Fruit fly (Drosophila melanogaster) whole organism, embryonic: ENCODE results near the gene ZnT77C.

Source experiments
- ATbp ChIP-seq: fragments of 200-800 bp; sonication (Bioruptor generic); optimal IDR thresholded peaks from 2 replicates; lab custom pipeline; 2017; ENCODE audit warnings: missing biosample characterization, mild to moderate bottlenecking, missing genetic modification characterization, missing genetic modification reagents
- Adf1 ChIP-seq: fragments of 200-800 bp; sonication (Bioruptor generic); IDR thresholded peaks from 2 replicates; pipeline ENCODE4 v1.3.6; 2022; ENCODE audit warnings: missing biosample characterization, missing genetic modification characterization
- Antp ChIP-seq: fragments of 200-800 bp; sonication (Bioruptor generic); optimal IDR thresholded peaks from 3 replicates; lab custom pipeline; 2016; ENCODE audit warnings: missing biosample characterization, missing genetic modification characterization
- Atf3 ChIP-seq: fragments of 200-800 bp; sonication (Bioruptor generic); optimal IDR thresholded peaks from 3 replicates; lab custom pipeline; 2016; ENCODE audit warnings: missing biosample characterization, missing genetic modification characterization
- Awh ChIP-seq: fragments of 200-800 bp; sonication (Bioruptor generic); IDR thresholded peaks from 2 replicates; pipeline ENCODE4, ENCODE4 v1.3.6; 2022; ENCODE audit warnings: missing biosample characterization, missing genetic modification characterization
- B-H2 ChIP-seq: fragments of 200-800 bp; sonication (Bioruptor generic); optimal IDR thresholded peaks from 2 replicates; lab custom pipeline; 2018; ENCODE audit warnings: missing biosample characterization, mild to moderate bottlenecking, missing genetic modification characterization
- Blimp-1 ChIP-seq: fragments of 200-800 bp; sonication (Bioruptor generic); optimal IDR thresholded peaks from 3 replicates; lab custom pipeline; 2018; ENCODE audit warnings: missing biosample characterization, missing genetic modification characterization, mild to moderate bottlenecking, moderate library complexity, missing genetic modification reagents
- Bteb2 ChIP-seq: fragments of 200-800 bp; sonication (Bioruptor generic); optimal IDR thresholded peaks from 2 replicates; lab custom pipeline; 2016; ENCODE audit warnings: missing biosample characterization, missing genetic modification characterization
- CG11093 ChIP-seq: fragments of 200-800 bp; sonication (Bioruptor generic); IDR thresholded peaks from 3 replicates; pipeline ENCODE4 v1.3.6; 2022; ENCODE audit warnings: missing biosample characterization, missing genetic modification characterization
- CG11696 ChIP-seq: fragments of 200-800 bp; sonication (Bioruptor generic); IDR thresholded peaks from 2 replicates; pipeline ENCODE4 v1.3.6; 2022; ENCODE audit warnings: missing biosample characterization, missing genetic modification characterization
- CG11723 ChIP-seq: fragments of 200-800 bp; sonication (Bioruptor generic); optimal IDR thresholded peaks from 2 replicates; lab custom pipeline; 2017; ENCODE audit warnings: missing biosample characterization, mild to moderate bottlenecking, missing genetic modification characterization
- CG12391 ChIP-seq: fragments of 200-800 bp; sonication (Bioruptor generic); optimal IDR thresholded peaks from 3 replicates; lab custom pipeline; 2018; ENCODE audit warnings: missing biosample characterization, mild to moderate bottlenecking, missing genetic modification characterization, moderate library complexity
- CG15601 ChIP-seq: fragments of 200-800 bp; sonication (Bioruptor generic); optimal IDR thresholded peaks from 3 replicates; lab custom pipeline; 2019; ENCODE audit warnings: missing biosample characterization, mild to moderate bottlenecking, missing genetic modification characterization, moderate library complexity
- CG1602 ChIP-seq: fragments of 200-800 bp; sonication (Bioruptor generic); optimal IDR thresholded peaks from 3 replicates; lab custom pipeline; 2016; ENCODE audit warnings: missing biosample characterization, missing genetic modification characterization
- CG16813 ChIP-seq: fragments of 200-800 bp; sonication (Bioruptor generic); IDR thresholded peaks from 3 replicates; pipeline ENCODE4 v1.3.6; 2022; ENCODE audit warnings: missing biosample characterization, missing genetic modification characterization; ENCODE audit not compliant: partially characterized antibody
- CG17359 ChIP-seq: fragments of 200-800 bp; sonication (Bioruptor generic); optimal IDR thresholded peaks from 3 replicates; lab custom pipeline; 2018; ENCODE audit warnings: missing biosample characterization, mild to moderate bottlenecking, missing genetic modification characterization, moderate library complexity
- CG17802 ChIP-seq: fragments of 200-800 bp; sonication (Bioruptor generic); optimal IDR thresholded peaks from 2 replicates; lab custom pipeline; 2018; ENCODE audit warnings: missing biosample characterization, mild to moderate bottlenecking, missing genetic modification characterization, moderate library complexity
- CG2120 ChIP-seq: fragments of 200-800 bp; sonication (Bioruptor generic); optimal IDR thresholded peaks from 3 replicates; lab custom pipeline; 2016; ENCODE audit warnings: missing biosample characterization, missing genetic modification characterization
- CG30403 ChIP-seq: fragments of 200-800 bp; sonication (Bioruptor generic); optimal IDR thresholded peaks from 3 replicates; lab custom pipeline; 2016; ENCODE audit warnings: missing biosample characterization, missing genetic modification characterization
- CG3163 ChIP-seq: fragments of 200-800 bp; sonication (Bioruptor generic); optimal IDR thresholded peaks from 3 replicates; lab custom pipeline; 2016; ENCODE audit warnings: missing biosample characterization, missing genetic modification characterization
- CG32772 ChIP-seq: fragments of 200-800 bp; sonication (Bioruptor generic); IDR thresholded peaks from 2 replicates; pipeline ENCODE4 v1.3.6; 2022; ENCODE audit warnings: missing biosample characterization, missing genetic modification characterization
- CG34376 ChIP-seq: fragments of 200-800 bp; sonication (Bioruptor generic); optimal IDR thresholded peaks from 2 replicates; lab custom pipeline; 2018; ENCODE audit warnings: missing biosample characterization, mild to moderate bottlenecking, missing genetic modification characterization
- CG4360 ChIP-seq: fragments of 200-800 bp; sonication (Bioruptor generic); IDR thresholded peaks from 2 replicates; pipeline ENCODE4 v1.3.6; 2022; ENCODE audit warnings: missing biosample characterization, missing genetic modification characterization
- CG4707 ChIP-seq: fragments of 200-800 bp; sonication (Bioruptor generic); optimal IDR thresholded peaks from 2 replicates; lab custom pipeline; 2018; ENCODE audit warnings: missing biosample characterization, mild to moderate bottlenecking, missing genetic modification characterization, moderate library complexity
- CG6254 ChIP-seq: fragments of 200-800 bp; sonication (Bioruptor generic); optimal IDR thresholded peaks from 3 replicates; lab custom pipeline; 2017; ENCODE audit warnings: mild to moderate bottlenecking, missing biosample characterization, missing genetic modification reagents, missing genetic modification characterization
- CG9437 ChIP-seq: fragments of 200-800 bp; sonication (Bioruptor generic); optimal IDR thresholded peaks from 2 replicates; lab custom pipeline; 2018; ENCODE audit warnings: missing biosample characterization, mild to moderate bottlenecking, missing genetic modification characterization
- CG9817 ChIP-seq: fragments of 200-800 bp; sonication (Bioruptor generic); optimal IDR thresholded peaks from 2 replicates; lab custom pipeline; 2018; ENCODE audit warnings: missing biosample characterization, mild to moderate bottlenecking, missing genetic modification characterization, moderate library complexity
- CG9876 ChIP-seq: fragments of 200-800 bp; sonication (Bioruptor generic); optimal IDR thresholded peaks from 2 replicates; lab custom pipeline; 2016; ENCODE audit warnings: missing biosample characterization, missing genetic modification characterization
- Drgx ChIP-seq: fragments of 200-800 bp; sonication (Bioruptor generic); IDR thresholded peaks from 2 replicates; pipeline ENCODE4 v1.3.6; 2022; ENCODE audit warnings: missing biosample characterization, missing genetic modification characterization
- Ets97D ChIP-seq: fragments of 200-800 bp; sonication (Bioruptor generic); optimal IDR thresholded peaks from 3 replicates; lab custom pipeline; 2016; ENCODE audit warnings: missing biosample characterization, missing genetic modification characterization
- H15 ChIP-seq: fragments of 200-800 bp; sonication (Bioruptor generic); IDR thresholded peaks from 3 replicates; pipeline ENCODE4 v1.3.6; 2022; ENCODE audit warnings: missing biosample characterization, missing genetic modification characterization
- H2.0 ChIP-seq: fragments of 200-800 bp; sonication (Bioruptor generic); IDR thresholded peaks from 2 replicates; pipeline ENCODE4 v1.3.6; 2022; ENCODE audit warnings: missing biosample characterization, missing genetic modification characterization
- Rx ChIP-seq: fragments of 200-800 bp; sonication (Bioruptor generic); IDR thresholded peaks from 2 replicates; pipeline ENCODE4 v1.3.6; 2022; ENCODE audit warnings: missing biosample characterization, missing genetic modification characterization
- Six4 ChIP-seq: fragments of 200-800 bp; sonication (Bioruptor generic); optimal IDR thresholded peaks from 2 replicates; lab custom pipeline; 2016; ENCODE audit warnings: missing biosample characterization, missing genetic modification characterization
- Spps ChIP-seq: fragments of 200-800 bp; sonication (Bioruptor generic); optimal IDR thresholded peaks from 2 replicates; lab custom pipeline; 2018; ENCODE audit warnings: missing biosample characterization, mild to moderate bottlenecking, missing genetic modification characterization
- ara ChIP-seq: fragments of 200-800 bp; sonication (Bioruptor generic); IDR thresholded peaks from 2 replicates; pipeline ENCODE4 v1.3.6; 2022; ENCODE audit warnings: missing biosample characterization, missing genetic modification characterization
- chn ChIP-seq: fragments of 200-800 bp; sonication (Bioruptor generic); optimal IDR thresholded peaks from 2 replicates; lab custom pipeline; 2016; ENCODE audit warnings: missing biosample characterization, missing genetic modification characterization
- crc ChIP-seq: fragments of 200-800 bp; sonication (Bioruptor generic); optimal IDR thresholded peaks from 2 replicates; lab custom pipeline; 2016; ENCODE audit warnings: missing biosample characterization, missing genetic modification characterization
- cwo ChIP-seq: fragments of 200-800 bp; sonication (Bioruptor generic); optimal IDR thresholded peaks from 3 replicates; lab custom pipeline; 2017; ENCODE audit warnings: missing biosample characterization, missing genetic modification characterization, mild to moderate bottlenecking, moderate library complexity, missing genetic modification reagents
- fu2 ChIP-seq: fragments of 200-800 bp; sonication (Bioruptor generic); optimal IDR thresholded peaks from 2 replicates; lab custom pipeline; 2016; ENCODE audit warnings: missing biosample characterization, missing genetic modification characterization
- insv ChIP-seq, 2 experiments: fragments of 200-800 bp; sonication (Bioruptor generic); optimal IDR thresholded peaks; 3 replicates each; lab custom pipeline; 2016 to 2018; ENCODE audit warnings: missing biosample characterization in 2 of 2, missing genetic modification characterization in 2 of 2
- luna ChIP-seq: fragments of 200-800 bp; sonication (Bioruptor generic); optimal IDR thresholded peaks from 2 replicates; lab custom pipeline; 2016; ENCODE audit warnings: missing biosample characterization, missing genetic modification characterization
- maf-S ChIP-seq: fragments of 200-800 bp; sonication (Bioruptor generic); optimal IDR thresholded peaks from 2 replicates; lab custom pipeline; 2016; ENCODE audit warnings: missing biosample characterization, missing genetic modification characterization
- mirr ChIP-seq: fragments of 200-800 bp; sonication (Bioruptor generic); optimal IDR thresholded peaks from 3 replicates; lab custom pipeline; 2018; ENCODE audit warnings: missing biosample characterization, mild to moderate bottlenecking, missing genetic modification characterization
- otp ChIP-seq: fragments of 200-800 bp; sonication (Bioruptor generic); IDR thresholded peaks from 3 replicates; pipeline ENCODE4, ENCODE4 v1.3.6; 2022; ENCODE audit warnings: missing biosample characterization, missing genetic modification characterization
- pzg ChIP-seq: fragments of 200-800 bp; sonication (Bioruptor generic); optimal IDR thresholded peaks from 3 replicates; lab custom pipeline; 2018; ENCODE audit warnings: missing biosample characterization, mild to moderate bottlenecking, missing genetic modification characterization, moderate library complexity
- run ChIP-seq: fragments of 200-800 bp; sonication (Bioruptor generic); optimal IDR thresholded peaks from 3 replicates; lab custom pipeline; 2018; ENCODE audit warnings: missing biosample characterization, mild to moderate bottlenecking, missing genetic modification characterization
- tap ChIP-seq: fragments of 200-800 bp; optimal IDR thresholded peaks from 3 replicates; lab custom pipeline; 2019; ENCODE audit warnings: missing biosample characterization, mild to moderate bottlenecking, missing genetic modification characterization, moderate library complexity
- zfh1 ChIP-seq: fragments of 200-800 bp; sonication (Bioruptor generic); IDR thresholded peaks from 3 replicates; pipeline ENCODE4 v1.3.6; 2022; ENCODE audit warnings: missing biosample characterization, missing genetic modification characterization

Gene ZnT77C

dm6 chr3L:20493417-20494261, 1.1 kb downstream of the ZnT77C start (continued):
- TF ChIP-seq crc (GFP tag; lab: Kevin White, UChicago) (no peak), CG17359 (tag; lab: Kevin White, UChicago) (peak; percentile 76), Antp (GFP tag; lab: Kevin White, UChicago) (no peak), Adf1 (GFP tag; lab: Robert Waterston, UW) (peak; percentile 45; the same call in 1 of the 2 replicates), CG11093 (peak; percentile 32; the same call in 1 of the 3 replicates), luna (GFP tag; lab: Kevin White, UChicago) (peak; percentile 14), Ets97D (GFP tag; lab: Kevin White, UChicago) (peak; percentile 9), insv (GFP tag; optimal IDR thresholded peaks at IDR 0.05; lab: Kevin White, UChicago) (no peak), CG6254 (peak; percentile 43), CG9817 (tag; lab: Kevin White, UChicago) (peak; percentile 27), mirr (no peak), zfh1 (GFP tag; lab: Robert Waterston, UW) (peak; percentile 68; the same call in 2 of the 3 replicates), CG32772 (GFP tag; lab: Robert Waterston, UW) (peak; percentile 63; the same call in 1 of the 2 replicates), CG12391 (tag; lab: Kevin White, UChicago) (peak; percentile 77), Blimp-1 (GFP tag; lab: Kevin White, UChicago) (peak; percentile 42), Atf3 (GFP tag; lab: Kevin White, UChicago) (no peak), fu2 (GFP tag; lab: Kevin White, UChicago) (peak; percentile 36), Drgx (GFP tag; lab: Robert Waterston, UW) (peak; percentile 88), CG16813 (GFP tag; lab: Robert Waterston, UW) (no peak), cwo (peak; percentile 72), Spps (tag; lab: Kevin White, UChicago) (peak; percentile 17), CG9437 (GFP tag; lab: Kevin White, UChicago) (peak; percentile 51), CG2120 (GFP tag; lab: Kevin White, UChicago) (peak; percentile 86), CG4707 (GFP tag; lab: Kevin White, UChicago) (no peak), run (tag; lab: Kevin White, UChicago) (peak; percentile 57), CG15601 (peak; percentile 42), Six4 (peak; percentile 44), CG17802 (tag; lab: Kevin White, UChicago) (no peak), CG9876 (GFP tag; lab: Kevin White, UChicago) (no peak), pzg (GFP tag; lab: Kevin White, UChicago) (no peak), H15 (GFP tag; lab: Robert Waterston, UW) (peak; percentile 59; the same call in 2 of the 3 replicates), CG30403 (GFP tag; lab: Kevin White, UChicago) (peak; percentile 84), H2.0 (peak; percentile 71), Bteb2 (GFP tag; lab: Kevin White, UChicago) (peak; percentile 60), CG1602 (GFP tag; lab: Kevin White, UChicago) (peak; percentile 13), B-H2 (GFP tag; lab: Kevin White, UChicago) (no peak), Rx (no peak), ara (GFP tag; lab: Robert Waterston, UW) (peak; percentile 50; the same call in 1 of the 2 replicates), ATbp (GFP tag; lab: Kevin White, UChicago) (peak; percentile 55), CG34376 (peak; percentile 10), CG11696 (peak; percentile 59), otp (GFP tag; lab: Robert Waterston, UW) (peak; percentile 66; the same call in 1 of the 3 replicates), maf-S (peak; percentile 30), CG3163 (peak; percentile 50), chn (no peak), tap (tag; lab: Kevin White, UChicago) (peak; percentile 72), CG4360 (peak; percentile 67), Awh (GFP tag; lab: Robert Waterston, UW) (peak; percentile 56), CG11723 (no peak)
